Worm (Caenorhabditis elegans): ENCODE measurements around the gene rps-4.

The rps-4 gene

ce11 chrIV:7084632-7085160 lies at the start of gene rps-4:
rps-4 (minus strand) TSS chrIV:7084682.
- TF ChIP-seq ztf-29 (GFP tag; IDR thresholded peaks at IDR 0.05) (no peak), T22C8.4 (GFP tag; IDR thresholded peaks at IDR 0.05) (no peak), klf-2 (GFP tag; conservative IDR thresholded peaks at IDR 0.05) (no peak), cog-1 (tag; optimal IDR thresholded peaks at IDR 0.05) (peak; percentile 61), flt-1 (GFP tag; IDR thresholded peaks at IDR 0.05) (peak; percentile 83)

ce11 chrIV:7133983-7134382 lies 49.5 kb upstream of the rps-4 start, which contains the start of gene mutd-1:
mutd-1 (minus strand) TSS chrIV:7134083.
- no peak for TF ChIP-seq tab-1 (GFP tag; IDR thresholded peaks at IDR 0.05)

ce11 chrIV:7133140-7133539 lies 48.7 kb upstream of the rps-4 start, which contains the start of gene cyn-12:
cyn-12 (minus strand) TSS chrIV:7133217.
- TF ChIP-seq tab-1 (GFP tag; IDR thresholded peaks at IDR 0.05): no peak
- peak; percentile 42; the same call in 1 of the 2 replicates for TF ChIP-seq T22C8.4 (GFP tag; IDR thresholded peaks at IDR 0.05)

- TF ChIP-seq cog-1 (tag; optimal IDR thresholded peaks at IDR 0.05) (no peak), T22C8.4 (GFP tag; IDR thresholded peaks at IDR 0.05) (no peak), ztf-23 (GFP tag; IDR thresholded peaks at IDR 0.05) (no peak), ztf-29 (GFP tag; IDR thresholded peaks at IDR 0.05) (no peak), tab-1 (GFP tag; IDR thresholded peaks at IDR 0.05) (no peak), flt-1 (GFP tag; IDR thresholded peaks at IDR 0.05) (no peak), klf-2 (GFP tag; conservative IDR thresholded peaks at IDR 0.05) (no peak), med-1 (GFP tag; optimal IDR thresholded peaks at IDR 0.05; ENCODE audit: insufficient read depth) (no peak), ref-1 (GFP tag; conservative IDR thresholded peaks at IDR 0.05) (no peak)
These were observed 47.3 kb upstream of the rps-4 start, which contains the start of gene grsp-3 for ce11 chrIV:7131780-7132179. grsp-3 (minus strand) TSS chrIV:7131928.

ce11 chrIV:7121313-7122055 lies 37.0 kb upstream of the rps-4 start, which contains the start of the genes C34D4.10 and str-48:
C34D4.10 (minus strand) TSS chrIV:7121413.
str-48 (plus strand) TSS chrIV:7122005.
- TF ChIP-seq tab-1 (GFP tag; IDR thresholded peaks at IDR 0.05): no peak
- no peak for TF ChIP-seq cog-1 (tag; optimal IDR thresholded peaks at IDR 0.05)
- TF ChIP-seq T22C8.4 (GFP tag; IDR thresholded peaks at IDR 0.05): no peak
- TF ChIP-seq med-1 (GFP tag; optimal IDR thresholded peaks at IDR 0.05; ENCODE audit: insufficient read depth): no peak
- no peak for TF ChIP-seq klf-2 (GFP tag; conservative IDR thresholded peaks at IDR 0.05)
- no peak for TF ChIP-seq ref-1 (GFP tag; conservative IDR thresholded peaks at IDR 0.05)
- TF ChIP-seq flt-1 (GFP tag; IDR thresholded peaks at IDR 0.05): no peak
- TF ChIP-seq ztf-29 (GFP tag; IDR thresholded peaks at IDR 0.05): no peak
- no peak for TF ChIP-seq ztf-23 (GFP tag; IDR thresholded peaks at IDR 0.05)

- no peak for TF ChIP-seq tab-1 (GFP tag; IDR thresholded peaks at IDR 0.05)
- TF ChIP-seq ztf-29 (GFP tag; IDR thresholded peaks at IDR 0.05): no peak
- no peak for TF ChIP-seq T22C8.4 (GFP tag; IDR thresholded peaks at IDR 0.05)
- TF ChIP-seq cog-1 (tag; optimal IDR thresholded peaks at IDR 0.05): no peak
- TF ChIP-seq ztf-23 (GFP tag; IDR thresholded peaks at IDR 0.05): no peak
- TF ChIP-seq ref-1 (GFP tag; conservative IDR thresholded peaks at IDR 0.05): no peak
- no peak for TF ChIP-seq klf-2 (GFP tag; conservative IDR thresholded peaks at IDR 0.05)
- TF ChIP-seq flt-1 (GFP tag; IDR thresholded peaks at IDR 0.05): no peak
- TF ChIP-seq med-1 (GFP tag; optimal IDR thresholded peaks at IDR 0.05; ENCODE audit: insufficient read depth): no peak
These were observed 30.1 kb upstream of the rps-4 start, which contains the start of gene nas-8 for ce11 chrIV:7114599-7114998. nas-8 (plus strand) TSS chrIV:7114899.

- TF ChIP-seq ztf-23 (GFP tag; IDR thresholded peaks at IDR 0.05) (no peak), ztf-29 (GFP tag; IDR thresholded peaks at IDR 0.05) (no peak), tab-1 (GFP tag; IDR thresholded peaks at IDR 0.05) (no peak), klf-2 (GFP tag; conservative IDR thresholded peaks at IDR 0.05) (no peak), med-1 (GFP tag; optimal IDR thresholded peaks at IDR 0.05; ENCODE audit: insufficient read depth) (no peak), cog-1 (tag; optimal IDR thresholded peaks at IDR 0.05) (no peak), flt-1 (GFP tag; IDR thresholded peaks at IDR 0.05) (no peak), ref-1 (GFP tag; conservative IDR thresholded peaks at IDR 0.05) (no peak), T22C8.4 (GFP tag; IDR thresholded peaks at IDR 0.05) (no peak)
These were observed 26.9 kb upstream of the rps-4 start, which contains the start of the genes ZC477.7 and ssq-3 for ce11 chrIV:7111354-7111753. ZC477.7 (minus strand) TSS chrIV:7111454. ssq-3 (plus strand) TSS chrIV:7111604.

ce11 chrIV:7107893-7108292 lies 23.4 kb upstream of the rps-4 start, which contains the start of gene ZC477.2:
ZC477.2 (plus strand) TSS chrIV:7108193.
- TF ChIP-seq ref-1 (GFP tag; conservative IDR thresholded peaks at IDR 0.05) (no peak), med-1 (GFP tag; optimal IDR thresholded peaks at IDR 0.05; ENCODE audit: insufficient read depth) (no peak), T22C8.4 (GFP tag; IDR thresholded peaks at IDR 0.05) (no peak), flt-1 (GFP tag; IDR thresholded peaks at IDR 0.05) (no peak), cog-1 (tag; optimal IDR thresholded peaks at IDR 0.05) (no peak), tab-1 (GFP tag; IDR thresholded peaks at IDR 0.05) (no peak), klf-2 (GFP tag; conservative IDR thresholded peaks at IDR 0.05) (no peak), ztf-23 (GFP tag; IDR thresholded peaks at IDR 0.05) (no peak), ztf-29 (GFP tag; IDR thresholded peaks at IDR 0.05) (no peak)

ce11 chrIV:7103211-7103679 lies 18.8 kb upstream of the rps-4 start, which contains the start of the genes rde-8 and ZC477.3:
rde-8 (minus strand) TSS chrIV:7103261.
ZC477.3 (plus strand) TSS chrIV:7103492.
- 0 out of 2 replicates have a peak, but pooled peaks have one; percentile 12 for TF ChIP-seq T22C8.4 (GFP tag; IDR thresholded peaks at IDR 0.05)
- no peak for TF ChIP-seq ref-1 (GFP tag; conservative IDR thresholded peaks at IDR 0.05)
- no peak for TF ChIP-seq ztf-23 (GFP tag; IDR thresholded peaks at IDR 0.05)
- no peak for TF ChIP-seq cog-1 (tag; optimal IDR thresholded peaks at IDR 0.05)

ce11 chrIV:7099377-7099776 lies 14.9 kb upstream of the rps-4 start:
- no peak for TF ChIP-seq klf-2 (GFP tag; conservative IDR thresholded peaks at IDR 0.05)
- TF ChIP-seq ref-1 (GFP tag; conservative IDR thresholded peaks at IDR 0.05): no peak
- peak; percentile 29 for TF ChIP-seq cog-1 (tag; optimal IDR thresholded peaks at IDR 0.05)
- TF ChIP-seq flt-1 (GFP tag; IDR thresholded peaks at IDR 0.05): no peak
